In the genomic region with DNA sequence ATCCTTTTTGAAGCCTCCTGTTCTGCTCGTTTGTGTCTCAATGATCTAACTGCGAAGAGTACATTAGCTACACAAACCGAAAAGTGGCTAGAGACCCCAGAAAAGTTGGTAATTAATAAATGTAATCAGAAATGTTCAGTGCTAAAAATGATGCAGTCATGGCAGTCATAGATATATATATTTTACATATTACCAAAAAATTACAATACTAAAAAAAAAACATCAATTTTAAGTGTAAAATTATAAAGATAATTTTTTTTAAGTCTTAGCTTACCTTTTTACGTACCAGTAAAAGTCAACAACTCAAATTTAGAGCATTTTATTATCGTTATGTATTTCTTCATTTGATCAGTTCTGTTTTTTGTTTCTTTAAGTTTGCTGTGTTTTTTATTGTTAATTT, we compare ENCODE assay signal across 3 fruit fly cellular contexts.
A peak's percentile ranks its signal among the peaks of the same experiment; 100 is the strongest.
TF ChIP-seq lines count a peak whose summit lies in the region.

No protein-coding gene starts in this region.

TF ChIP-seq in whole organism, prepupa, 60 proteins besides CTCF, POLR2A, EP300 and RAD21:
- TF ChIP-seq dsx (GFP tag; optimal IDR thresholded peaks at IDR 0.05; lab: Kevin White, UChicago; ENCODE audit: poor library complexity, severe bottlenecking): peak; percentile 14
- TF ChIP-seq Sox15 (GFP tag; optimal IDR thresholded peaks at IDR 0.05; lab: Kevin White, UChicago): no peak
- TF ChIP-seq CG8119 (GFP tag; IDR thresholded peaks at IDR 0.05; lab: Robert Waterston, UW): no peak
- no peak for TF ChIP-seq dac (GFP tag; optimal IDR thresholded peaks at IDR 0.05; lab: Kevin White, UChicago)
- peak; percentile 2 for TF ChIP-seq svp (GFP tag; lab: Kevin White, UChicago)
- TF ChIP-seq OdsH (GFP tag; optimal IDR thresholded peaks at IDR 0.05; lab: Kevin White, UChicago): peak; percentile 43
- TF ChIP-seq fd59A (GFP tag; optimal IDR thresholded peaks at IDR 0.05; lab: Kevin White, UChicago): peak; percentile 63
- no peak for TF ChIP-seq vri (GFP tag; optimal IDR thresholded peaks at IDR 0.05; lab: Kevin White, UChicago)
- no peak for TF ChIP-seq CG1621 (tag; optimal IDR thresholded peaks at IDR 0.05; lab: Kevin White, UChicago)
- peak; percentile 7 for TF ChIP-seq acj6 (GFP tag; optimal IDR thresholded peaks at IDR 0.05; lab: Kevin White, UChicago)
- peak; percentile 72 for TF ChIP-seq Eip78C (GFP tag; lab: Kevin White, UChicago)
- TF ChIP-seq CG10631 (GFP tag; optimal IDR thresholded peaks at IDR 0.05; lab: Kevin White, UChicago): peak; percentile 49
- TF ChIP-seq CG15336 (GFP tag; IDR thresholded peaks at IDR 0.05; lab: Robert Waterston, UW): no peak
- peak; percentile 58 for TF ChIP-seq CG6808 (GFP tag; optimal IDR thresholded peaks at IDR 0.05; lab: Kevin White, UChicago)
- TF ChIP-seq spab (GFP tag; optimal IDR thresholded peaks at IDR 0.05; lab: Kevin White, UChicago): peak; percentile 44
- TF ChIP-seq Sox14 (GFP tag; optimal IDR thresholded peaks at IDR 0.05; lab: Kevin White, UChicago): no peak
- peak; percentile 42 for TF ChIP-seq CG3032 (tag; optimal IDR thresholded peaks at IDR 0.05; lab: Kevin White, UChicago)
- peak; percentile 38 for TF ChIP-seq CG10669 (GFP tag; optimal IDR thresholded peaks at IDR 0.05; lab: Kevin White, UChicago)
- no peak for TF ChIP-seq Smox (GFP tag; optimal IDR thresholded peaks at IDR 0.05; lab: Kevin White, UChicago)
- TF ChIP-seq CG6854 (GFP tag; optimal IDR thresholded peaks at IDR 0.05; lab: Kevin White, UChicago): no peak
- TF ChIP-seq Ets96B (tag; optimal IDR thresholded peaks at IDR 0.05; lab: Kevin White, UChicago): peak; percentile 61
- peak in 1 of 2 experiments; percentile 53 for TF ChIP-seq ss (GFP tag; optimal IDR thresholded peaks at IDR 0.05; lab: Kevin White, UChicago)
- TF ChIP-seq CG31627 (GFP tag; optimal IDR thresholded peaks at IDR 0.05; lab: Kevin White, UChicago): no peak
- peak; percentile 9 for TF ChIP-seq CG8632 (GFP tag; optimal IDR thresholded peaks at IDR 0.05; lab: Kevin White, UChicago)

TF ChIP-seq in whole organism, pupa, 21 proteins besides CTCF, POLR2A, EP300 and RAD21:
- TF ChIP-seq CG12605 (GFP tag; IDR thresholded peaks at IDR 0.05; lab: Robert Waterston, UW): no peak
- TF ChIP-seq CG9948 (tag; optimal IDR thresholded peaks at IDR 0.05; lab: Kevin White, UChicago): peak; percentile 47
- peak; percentile 28 for TF ChIP-seq Pif1B (GFP tag; optimal IDR thresholded peaks at IDR 0.05; lab: Kevin White, UChicago)
- TF ChIP-seq gl (tag; optimal IDR thresholded peaks at IDR 0.05; lab: Kevin White, UChicago): no peak
- TF ChIP-seq Pif1A (GFP tag; optimal IDR thresholded peaks at IDR 0.05; lab: Kevin White, UChicago): no peak
- TF ChIP-seq CG17806 (tag; optimal IDR thresholded peaks at IDR 0.05; lab: Kevin White, UChicago): peak; percentile 32
- TF ChIP-seq D1 (tag; optimal IDR thresholded peaks at IDR 0.05; lab: Kevin White, UChicago): no peak
- TF ChIP-seq rn (GFP tag; IDR thresholded peaks at IDR 0.05; lab: Robert Waterston, UW): no peak
- no peak for TF ChIP-seq Snoo (tag; optimal IDR thresholded peaks at IDR 0.05; lab: Kevin White, UChicago)
- TF ChIP-seq CG8159 (tag; optimal IDR thresholded peaks at IDR 0.05; lab: Kevin White, UChicago): peak; percentile 62
- no peak for TF ChIP-seq Ets98B (GFP tag; IDR thresholded peaks at IDR 0.05; lab: Robert Waterston, UW)
- TF ChIP-seq CG15710 (tag; optimal IDR thresholded peaks at IDR 0.05; lab: Kevin White, UChicago): peak; percentile 80
- no peak for TF ChIP-seq EcR (GFP tag; optimal IDR thresholded peaks at IDR 0.05; lab: Kevin White, UChicago)
- peak; percentile 43 for TF ChIP-seq CG34367 (tag; optimal IDR thresholded peaks at IDR 0.05; lab: Kevin White, UChicago)
- TF ChIP-seq CG13204 (GFP tag; optimal IDR thresholded peaks at IDR 0.05; lab: Kevin White, UChicago): no peak
- TF ChIP-seq CG14655 (GFP tag; optimal IDR thresholded peaks at IDR 0.05; lab: Kevin White, UChicago): peak; percentile 5
- TF ChIP-seq CG4496 (GFP tag; IDR thresholded peaks at IDR 0.05; lab: Robert Waterston, UW): no peak
- TF ChIP-seq fd96Ca (GFP tag; IDR thresholded peaks at IDR 0.05; lab: Robert Waterston, UW): no peak
- no peak for TF ChIP-seq CG32121 (GFP tag; IDR thresholded peaks at IDR 0.05; lab: Robert Waterston, UW)
- TF ChIP-seq CG8301 (tag; optimal IDR thresholded peaks at IDR 0.05; lab: Kevin White, UChicago): no peak
- no peak for TF ChIP-seq CG10348 (GFP tag; IDR thresholded peaks at IDR 0.05; lab: Robert Waterston, UW)

TF ChIP-seq in whole organism, wandering third instar larva, 38 proteins besides CTCF, POLR2A, EP300 and RAD21:
- peak; percentile 7 for TF ChIP-seq Sp1 (GFP tag; optimal IDR thresholded peaks at IDR 0.05; lab: Kevin White, UChicago)
- TF ChIP-seq HLH106 (tag; optimal IDR thresholded peaks at IDR 0.05; lab: Kevin White, UChicago): peak; percentile 4
- TF ChIP-seq dsf (GFP tag; optimal IDR thresholded peaks at IDR 0.05; lab: Kevin White, UChicago; ENCODE audit: borderline replicate concordance): no peak
